Worm (Caenorhabditis elegans) whole organism, early embryonic: Measurements from ENCODE around the gene ckb-1.

ENCODE experiments used
- B0310.2 ChIP-seq: sonication (generic microtip); optimal IDR thresholded peaks from 2 replicates; lab custom pipeline; 2016; ENCODE audit warnings: mild to moderate bottlenecking, missing genetic modification characterization, missing compliant biosample characterization
- F13C5.2 ChIP-seq: sonication (generic microtip); optimal IDR thresholded peaks from 2 replicates; lab custom pipeline; 2017; ENCODE audit warnings: mild to moderate bottlenecking, missing genetic modification characterization, inconsistent platforms, missing compliant biosample characterization
- aly-1 ChIP-seq: sonication (generic microtip); optimal IDR thresholded peaks from 2 replicates; lab custom pipeline; 2016; ENCODE audit warnings: missing genetic modification characterization, missing compliant biosample characterization
- ama-1 ChIP-seq: fragments of 150-350 bp; optimal IDR thresholded peaks from 2 replicates; lab custom pipeline; 2014
- ceh-13 ChIP-seq: fragments of 200-800 bp; sonication (Bioruptor generic); optimal IDR thresholded peaks from 2 replicates; lab custom pipeline; 2018; ENCODE audit warnings: mild to moderate bottlenecking, missing genetic modification characterization, missing compliant biosample characterization
- ceh-36 ChIP-seq: sonication (generic microtip); optimal IDR thresholded peaks from 2 replicates; lab custom pipeline; 2016; ENCODE audit warnings: missing genetic modification characterization, inconsistent platforms, missing compliant biosample characterization
- ets-7 ChIP-seq: sonication (generic microtip); optimal IDR thresholded peaks from 2 replicates; lab custom pipeline; 2016; ENCODE audit warnings: missing genotype, missing genetic modification characterization, missing compliant biosample characterization
- flt-1 ChIP-seq: fragments of 200-800 bp; sonication (Bioruptor generic); IDR thresholded peaks from 2 replicates; pipeline ENCODE4 v1.3.6; 2022; ENCODE audit warnings: missing genetic modification characterization, missing compliant biosample characterization
- hmbx-1 ChIP-seq: sonication (generic microtip); optimal IDR thresholded peaks from 2 replicates; lab custom pipeline; 2016; ENCODE audit warnings: mild to moderate bottlenecking, missing genetic modification characterization, missing compliant biosample characterization
- hmg-4 ChIP-seq: fragments of 200-800 bp; sonication (Bioruptor generic); optimal IDR thresholded peaks from 2 replicates; lab custom pipeline; 2018; ENCODE audit warnings: mild to moderate bottlenecking, missing genetic modification characterization, missing compliant biosample characterization
- hnd-1 ChIP-seq: sonication (generic microtip); optimal IDR thresholded peaks from 2 replicates; lab custom pipeline; 2016; ENCODE audit warnings: missing genetic modification characterization, missing compliant biosample characterization
- pes-1 ChIP-seq: fragments of 200-800 bp; sonication (Bioruptor generic); IDR thresholded peaks from 2 replicates; pipeline ENCODE4 v1.3.6; 2022; ENCODE audit warnings: missing genetic modification reagents, missing genetic modification characterization, missing compliant biosample characterization
- scrt-1 ChIP-seq: fragments of 200-800 bp; sonication (Bioruptor generic); IDR thresholded peaks from 2 replicates; pipeline ENCODE4 v1.3.6; 2022; ENCODE audit warnings: missing genetic modification characterization, missing compliant biosample characterization
- sea-1 ChIP-seq: fragments of 200-800 bp; sonication (Bioruptor generic); conservative IDR thresholded peaks from 2 replicates; pipeline ENCODE4 v1.3.6; 2022; ENCODE audit warnings: missing genetic modification characterization, missing compliant biosample characterization
- tbx-11 ChIP-seq: fragments of 200-800 bp; sonication (Bioruptor generic); IDR thresholded peaks from 2 replicates; pipeline ENCODE4 v1.3.6; 2022; ENCODE audit warnings: missing genetic modification characterization, missing compliant biosample characterization
- tbx-37 ChIP-seq: fragments of 200-800 bp; sonication (Bioruptor generic); conservative IDR thresholded peaks from 2 replicates; pipeline ENCODE4 v1.3.6; 2022; ENCODE audit warnings: missing genetic modification reagents, missing genetic modification characterization, missing compliant biosample characterization
- tra-4 ChIP-seq: sonication (generic microtip); optimal IDR thresholded peaks from 2 replicates; lab custom pipeline; 2017; ENCODE audit warnings: missing genetic modification characterization, missing compliant biosample characterization

ckb-1 gene

DNA sequence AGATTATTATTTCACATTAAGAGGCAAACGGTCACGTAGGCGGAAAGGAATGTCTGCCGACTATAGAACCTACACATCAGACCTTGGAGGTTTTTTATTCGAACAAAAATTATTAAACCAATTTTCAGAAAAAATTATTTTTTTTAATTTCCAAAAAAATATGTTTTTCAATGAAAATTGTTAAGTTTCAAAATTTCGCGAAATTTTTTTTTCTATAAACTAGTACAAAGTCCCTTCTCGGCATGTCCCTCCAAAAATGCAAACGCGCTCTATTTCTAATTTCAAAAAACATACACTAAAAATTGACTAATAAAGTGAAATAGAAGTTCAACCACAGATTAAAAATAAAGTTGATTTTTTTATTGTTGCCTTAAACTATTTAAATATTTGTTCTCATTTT is at the start of gene ckb-1:
Gene ckb-1 (plus strand): TSS at position 301 of the 400 bp plus-strand sequence.
- TF ChIP-seq ama-1 (lab: Kevin White, UChicago) = no peak
- TF ChIP-seq sea-1 (GFP tag; lab: Robert Waterston, UW) = no peak
- no peak for TF ChIP-seq ceh-13 (GFP tag; lab: Kevin White, UChicago)

DNA sequence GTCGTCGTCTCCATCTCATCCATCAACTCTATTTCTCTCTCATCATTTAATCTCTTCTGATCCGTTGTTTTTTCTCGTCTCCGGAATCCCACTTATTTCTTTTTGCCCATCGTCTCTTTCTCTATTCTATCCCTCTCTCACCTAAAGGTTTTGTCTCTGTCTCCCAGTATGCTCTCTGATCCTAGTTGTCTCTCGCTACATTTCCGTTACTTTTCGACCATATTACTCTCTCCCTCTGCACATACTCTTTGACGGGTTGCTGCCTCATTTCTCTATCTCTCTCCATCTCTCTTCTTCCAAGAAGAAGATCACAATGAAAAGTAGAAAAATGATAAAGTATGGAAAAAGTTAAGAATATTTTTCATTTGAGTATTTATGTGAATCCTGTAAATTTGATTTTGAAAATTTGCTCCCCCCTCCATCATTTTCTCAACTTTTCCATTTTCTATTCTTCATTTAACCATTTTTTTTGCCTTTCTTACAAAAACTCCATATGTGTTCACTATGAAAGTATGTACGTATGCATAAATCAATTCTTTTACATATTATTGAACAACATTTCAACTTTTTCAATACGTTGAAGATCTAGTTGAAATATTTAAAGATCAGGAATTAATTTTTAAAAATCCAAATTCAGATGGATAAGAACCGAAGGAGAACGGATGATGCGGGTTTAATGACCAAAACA is 47.9 kb upstream of the ckb-1 start, which contains the start of gene tag-131:
Gene tag-131 (plus strand): TSS at position 638 of the 688 bp plus-strand sequence.
- no peak for TF ChIP-seq scrt-1 (GFP tag; lab: Robert Waterston, UW)
- TF ChIP-seq aly-1 (tag; lab: Kevin White, UChicago) = no peak
- TF ChIP-seq tbx-11 = no peak
- no peak for TF ChIP-seq hmg-4 (GFP tag; lab: Kevin White, UChicago)
- TF ChIP-seq hnd-1 (tag; lab: Kevin White, UChicago) = no peak
- no peak for TF ChIP-seq ceh-13 (GFP tag; lab: Kevin White, UChicago)
- TF ChIP-seq flt-1 (GFP tag; lab: Robert Waterston, UW) = no peak

ce11 chrIII:4320113-4320512 is 45.0 kb upstream of the ckb-1 start, which contains the start of gene H38K22.6:
H38K22.6 (plus strand) TSS chrIII:4320413.
- TF ChIP-seq aly-1 (tag; lab: Kevin White, UChicago) = no peak
- TF ChIP-seq hnd-1 (tag; lab: Kevin White, UChicago) = no peak
- TF ChIP-seq tbx-37 (GFP tag; lab: Robert Waterston, UW) = no peak
- TF ChIP-seq hmg-4 (GFP tag; lab: Kevin White, UChicago) = no peak
- TF ChIP-seq flt-1 (GFP tag; lab: Robert Waterston, UW) = no peak
- no peak for TF ChIP-seq tbx-11
- no peak for TF ChIP-seq F13C5.2 (tag; lab: Kevin White, UChicago)
- TF ChIP-seq ets-7 (tag; lab: Kevin White, UChicago) = no peak
- TF ChIP-seq pes-1 (GFP tag; lab: Robert Waterston, UW) = no peak
- TF ChIP-seq ceh-13 (GFP tag; lab: Kevin White, UChicago) = no peak
- TF ChIP-seq tra-4 (tag; lab: Kevin White, UChicago) = no peak
- no peak for TF ChIP-seq scrt-1 (GFP tag; lab: Robert Waterston, UW)
- TF ChIP-seq ceh-36 (tag; lab: Kevin White, UChicago) = no peak
- no peak for TF ChIP-seq sea-1 (GFP tag; lab: Robert Waterston, UW)
- no peak for TF ChIP-seq hmbx-1 (tag; lab: Kevin White, UChicago)
- no peak for TF ChIP-seq B0310.2
- TF ChIP-seq ama-1 (lab: Kevin White, UChicago) = no peak

- TF ChIP-seq ceh-13 (GFP tag; lab: Kevin White, UChicago) = no peak
- TF ChIP-seq tra-4 (tag; lab: Kevin White, UChicago) = no peak
- no peak for TF ChIP-seq scrt-1 (GFP tag; lab: Robert Waterston, UW)
- no peak for TF ChIP-seq tbx-37 (GFP tag; lab: Robert Waterston, UW)
- no peak for TF ChIP-seq ama-1 (lab: Kevin White, UChicago)
- no peak for TF ChIP-seq B0310.2
- no peak for TF ChIP-seq F13C5.2 (tag; lab: Kevin White, UChicago)
- TF ChIP-seq ceh-36 (tag; lab: Kevin White, UChicago) = no peak
- TF ChIP-seq hnd-1 (tag; lab: Kevin White, UChicago) = no peak
- no peak for TF ChIP-seq flt-1 (GFP tag; lab: Robert Waterston, UW)
Measured at ce11 chrIII:4321399-4321798, 43.7 kb upstream of the ckb-1 start, which contains the start of gene H38K22.7. H38K22.7 (plus strand) TSS chrIII:4321699.

DNA sequence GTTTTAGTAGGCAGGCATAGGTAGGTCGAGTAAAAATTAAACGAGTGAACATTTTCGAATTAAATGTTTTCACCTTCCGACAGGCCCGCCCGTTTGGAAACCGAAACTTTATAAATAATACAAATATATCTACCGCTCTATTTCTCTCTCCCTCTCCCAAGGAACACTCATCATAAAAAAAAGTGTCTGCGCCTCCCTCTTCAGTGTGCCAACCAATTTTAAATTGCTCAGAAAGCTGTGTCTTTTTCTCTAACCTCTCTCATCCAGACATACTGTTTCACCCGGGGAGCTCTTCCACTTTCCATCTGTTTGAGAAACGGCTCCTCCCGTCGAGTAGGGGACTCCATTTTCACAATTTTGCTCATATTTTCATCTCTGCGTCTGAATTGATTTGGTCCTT is 42.0 kb upstream of the ckb-1 start:
- TF ChIP-seq aly-1 (tag; lab: Kevin White, UChicago) (no peak), hmg-4 (GFP tag; lab: Kevin White, UChicago) (no peak), ceh-13 (GFP tag; lab: Kevin White, UChicago) (no peak), tra-4 (tag; lab: Kevin White, UChicago) (no peak), hmbx-1 (tag; lab: Kevin White, UChicago) (no peak), tbx-37 (GFP tag; lab: Robert Waterston, UW) (no peak), hnd-1 (tag; lab: Kevin White, UChicago) (no peak), ama-1 (lab: Kevin White, UChicago) (no peak), flt-1 (GFP tag; lab: Robert Waterston, UW) (no peak), ets-7 (tag; lab: Kevin White, UChicago) (no peak), F13C5.2 (tag; lab: Kevin White, UChicago) (no peak), tbx-11 (no peak), sea-1 (GFP tag; lab: Robert Waterston, UW) (no peak), ceh-36 (tag; lab: Kevin White, UChicago) (no peak), scrt-1 (GFP tag; lab: Robert Waterston, UW) (no peak), B0310.2 (no peak), pes-1 (GFP tag; lab: Robert Waterston, UW) (no peak)

- TF ChIP-seq tra-4 (tag; lab: Kevin White, UChicago) (no peak), pes-1 (GFP tag; lab: Robert Waterston, UW) (no peak), hmbx-1 (tag; lab: Kevin White, UChicago) (no peak), tbx-11 (no peak), aly-1 (tag; lab: Kevin White, UChicago) (no peak), F13C5.2 (tag; lab: Kevin White, UChicago) (no peak), ama-1 (lab: Kevin White, UChicago) (no peak), hmg-4 (GFP tag; lab: Kevin White, UChicago) (no peak), hnd-1 (tag; lab: Kevin White, UChicago) (no peak), tbx-37 (GFP tag; lab: Robert Waterston, UW) (no peak), sea-1 (GFP tag; lab: Robert Waterston, UW) (no peak), ceh-13 (GFP tag; lab: Kevin White, UChicago) (no peak), ets-7 (tag; lab: Kevin White, UChicago) (no peak)
Measured at ce11 chrIII:4323859-4324258, 41.2 kb upstream of the ckb-1 start, which contains the start of gene H38K22.9. H38K22.9 (plus strand) TSS chrIII:4324159.
